Worm (Caenorhabditis elegans): ENCODE data around the gene K04C1.5.

Gene K04C1.5

DNA sequence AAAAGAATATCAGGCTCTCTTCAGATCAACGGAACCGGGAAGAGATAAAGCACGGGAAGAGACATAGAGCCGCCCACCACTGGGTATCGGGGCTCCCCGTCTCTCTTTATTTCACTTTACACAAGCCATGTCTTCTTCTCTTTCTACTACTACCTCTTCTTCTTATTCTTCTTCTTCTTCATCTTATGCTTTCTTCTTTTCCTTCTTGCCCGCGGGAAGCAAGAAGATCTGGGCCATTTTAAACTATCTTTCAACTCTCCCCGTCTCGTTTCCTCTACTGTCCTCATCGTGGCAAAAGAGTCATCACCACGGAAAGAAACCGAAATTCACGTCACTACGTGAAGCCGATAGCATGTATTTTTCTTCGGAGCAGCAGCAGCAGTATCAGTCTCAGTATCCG lies 44.8 kb downstream of the K04C1.5 start:
- TF ChIP-seq ceh-14 (tag; optimal IDR thresholded peaks at IDR 0.05) (no peak), ceh-2 (tag; optimal IDR thresholded peaks at IDR 0.05) (no peak), F13H6.1 (tag; optimal IDR thresholded peaks at IDR 0.05) (no peak), pros-1 (tag; optimal IDR thresholded peaks at IDR 0.05) (no peak), tbx-2 (tag; optimal IDR thresholded peaks at IDR 0.05) (peak; percentile 30), odd-2 (tag; optimal IDR thresholded peaks at IDR 0.05) (no peak), ceh-19 (GFP tag; optimal IDR thresholded peaks at IDR 0.05) (no peak), pat-9 (tag; optimal IDR thresholded peaks at IDR 0.05) (peak; percentile 20), ceh-34 (tag; optimal IDR thresholded peaks at IDR 0.05) (peak; percentile 44), rnt-1 (tag; optimal IDR thresholded peaks at IDR 0.05) (peak; percentile 56), nfya-1 (tag; optimal IDR thresholded peaks at IDR 0.05) (peak; percentile 12), unc-55 (GFP tag; optimal IDR thresholded peaks at IDR 0.05) (peak; percentile 65), Y22D7AL.16 (tag; optimal IDR thresholded peaks at IDR 0.05) (no peak), ceh-18 (tag; optimal IDR thresholded peaks at IDR 0.05) (peak; percentile 90), C38D4.7 (GFP tag; optimal IDR thresholded peaks at IDR 0.05) (no peak), syd-9 (tag; optimal IDR thresholded peaks at IDR 0.05) (peak; percentile 12)

DNA sequence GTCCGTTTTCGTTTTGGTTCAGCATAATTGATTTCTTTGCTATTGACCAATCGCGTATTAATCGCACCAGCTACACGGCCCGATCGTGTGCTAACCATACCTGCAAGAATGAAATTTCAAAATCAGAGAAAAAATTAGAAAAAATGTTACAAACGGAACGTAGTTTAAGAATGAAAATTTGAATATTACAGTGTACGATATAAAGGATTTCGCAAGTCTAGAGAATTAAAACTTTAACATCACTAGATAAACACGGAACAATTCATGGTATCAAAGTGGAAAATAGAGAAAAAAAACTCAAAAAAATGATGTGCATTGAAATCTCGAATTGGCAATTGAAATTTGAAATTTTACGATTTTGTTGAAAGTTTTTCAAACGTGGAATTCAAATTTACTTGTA lies 48.7 kb downstream of the K04C1.5 start, which contains the start of gene madd-3:
Gene madd-3, minus strand, starts transcription at position 101 of the 400 bp plus-strand sequence.
- TF ChIP-seq unc-42 (tag; optimal IDR thresholded peaks at IDR 0.05) (no peak), fax-1 (tag; optimal IDR thresholded peaks at IDR 0.05) (no peak), hlh-30 (tag; optimal IDR thresholded peaks at IDR 0.05; ENCODE audit: insufficient read depth) (no peak), sox-4 (tag; optimal IDR thresholded peaks at IDR 0.05) (no peak), hlh-8 (tag; optimal IDR thresholded peaks at IDR 0.05) (no peak), hlh-15 (tag; optimal IDR thresholded peaks at IDR 0.05) (no peak), unc-86 (tag; optimal IDR thresholded peaks at IDR 0.05) (no peak), ahr-1 (tag; optimal IDR thresholded peaks at IDR 0.05) (no peak), ceh-9 (tag; optimal IDR thresholded peaks at IDR 0.05) (no peak), pag-3 (tag; optimal IDR thresholded peaks at IDR 0.05; ENCODE audit: borderline replicate concordance) (no peak), che-1 (tag; optimal IDR thresholded peaks at IDR 0.05) (no peak), nhr-232 (tag; optimal IDR thresholded peaks at IDR 0.05) (no peak), pha-2 (tag; optimal IDR thresholded peaks at IDR 0.05) (no peak), ref-2 (tag; optimal IDR thresholded peaks at IDR 0.05) (no peak), ceh-31 (tag; optimal IDR thresholded peaks at IDR 0.05) (no peak), lim-6 (tag; optimal IDR thresholded peaks at IDR 0.05) (no peak), ceh-22 (tag; optimal IDR thresholded peaks at IDR 0.05) (no peak), T23F11.4 (GFP tag; optimal IDR thresholded peaks at IDR 0.05) (no peak), tbx-7 (tag; optimal IDR thresholded peaks at IDR 0.05) (no peak), syd-9 (tag; optimal IDR thresholded peaks at IDR 0.05) (no peak)

DNA sequence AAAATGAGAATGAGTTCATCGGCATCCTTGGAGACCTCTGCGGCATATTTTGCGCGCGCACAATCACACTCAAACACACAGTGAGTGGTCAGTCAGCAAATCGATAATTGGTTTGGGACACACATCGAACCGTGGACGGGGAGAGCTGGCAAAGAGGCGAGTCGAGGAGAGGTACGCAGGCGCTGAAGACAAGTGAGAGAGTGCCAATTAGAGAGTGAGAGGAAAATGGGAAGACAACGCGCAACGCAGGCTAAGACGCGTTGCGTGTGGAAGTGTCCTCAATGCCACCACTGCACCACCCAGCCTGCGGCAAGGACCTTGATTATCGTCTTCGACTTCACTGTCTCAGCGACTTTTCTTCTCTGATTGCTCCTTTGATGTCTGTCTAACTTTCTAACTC lies 49.4 kb downstream of the K04C1.5 start:
- peak; percentile 57 for TF ChIP-seq syd-9 (tag; optimal IDR thresholded peaks at IDR 0.05)
- TF ChIP-seq sox-4 (tag; optimal IDR thresholded peaks at IDR 0.05): no peak
- TF ChIP-seq T23F11.4 (GFP tag; optimal IDR thresholded peaks at IDR 0.05): no peak
- no peak for TF ChIP-seq ahr-1 (tag; optimal IDR thresholded peaks at IDR 0.05)
- no peak for TF ChIP-seq pros-1 (tag; optimal IDR thresholded peaks at IDR 0.05)
- TF ChIP-seq ceh-31 (tag; optimal IDR thresholded peaks at IDR 0.05): peak; percentile 84
- TF ChIP-seq tbx-2 (tag; optimal IDR thresholded peaks at IDR 0.05): peak; percentile 77
- no peak for TF ChIP-seq nhr-232 (tag; optimal IDR thresholded peaks at IDR 0.05)
- no peak for TF ChIP-seq ttx-3 (tag; optimal IDR thresholded peaks at IDR 0.05)
- TF ChIP-seq ztf-16 (tag; optimal IDR thresholded peaks at IDR 0.05): no peak
- peak; percentile 84 for TF ChIP-seq unc-55 (GFP tag; optimal IDR thresholded peaks at IDR 0.05)
- no peak for TF ChIP-seq ama-1 (optimal IDR thresholded peaks at IDR 0.05)
- TF ChIP-seq pqm-1 (tag; optimal IDR thresholded peaks at IDR 0.05): no peak
- no peak for TF ChIP-seq ceh-9 (tag; optimal IDR thresholded peaks at IDR 0.05)
- no peak for TF ChIP-seq unc-86 (tag; optimal IDR thresholded peaks at IDR 0.05)
- no peak for TF ChIP-seq hlh-13 (GFP tag; optimal IDR thresholded peaks at IDR 0.05)
- TF ChIP-seq fkh-10 (GFP tag; optimal IDR thresholded peaks at IDR 0.05): no peak
- no peak for TF ChIP-seq npax-4 (tag; optimal IDR thresholded peaks at IDR 0.05)
- TF ChIP-seq pha-2 (tag; optimal IDR thresholded peaks at IDR 0.05): no peak
- TF ChIP-seq K02D7.2 (tag; optimal IDR thresholded peaks at IDR 0.05): no peak
- no peak for TF ChIP-seq dmd-4 (tag; optimal IDR thresholded peaks at IDR 0.05; ENCODE audit: borderline replicate concordance)
- no peak for TF ChIP-seq elt-4 (tag; optimal IDR thresholded peaks at IDR 0.05)
- TF ChIP-seq nhr-11 (tag; optimal IDR thresholded peaks at IDR 0.05): no peak
- TF ChIP-seq ceh-45 (GFP tag; IDR thresholded peaks at IDR 0.05): no peak
- TF ChIP-seq lin-11 (tag; optimal IDR thresholded peaks at IDR 0.05): no peak
- TF ChIP-seq pha-4 (tag; optimal IDR thresholded peaks at IDR 0.05): no peak
- no peak for TF ChIP-seq gmeb-2 (tag; optimal IDR thresholded peaks at IDR 0.05)
- no peak for TF ChIP-seq lim-6 (tag; optimal IDR thresholded peaks at IDR 0.05)

Data from whole organism, late embryonic.